Worm (Caenorhabditis elegans) whole organism, young adult: ENCODE measurements around the gene H01G02.3.
A peak's percentile ranks its signal among the peaks of the same experiment; 100 is the strongest.

Experiments used
- B0336.3 ChIP-seq: fragments of 200-800 bp; sonication (Bioruptor generic); IDR thresholded peaks from 2 replicates; pipeline ENCODE4 v1.3.6; 2022; ENCODE audit warnings: missing genetic modification characterization, missing compliant biosample characterization
- C06A6.2 ChIP-seq: fragments of 200-800 bp; sonication (Bioruptor generic); conservative IDR thresholded peaks from 2 replicates; pipeline ENCODE4 v1.3.6; 2022; ENCODE audit warnings: missing genetic modification characterization, missing compliant biosample characterization
- D2030.7 ChIP-seq: fragments of 200-800 bp; sonication (Bioruptor generic); IDR thresholded peaks from 2 replicates; pipeline ENCODE4 v1.3.6; 2022; ENCODE audit warnings: missing genetic modification reagents, missing genetic modification characterization, missing compliant biosample characterization
- F33H1.4 ChIP-seq: fragments of 200-800 bp; sonication (Bioruptor generic); IDR thresholded peaks from 2 replicates; pipeline ENCODE4 v1.3.6; 2022; ENCODE audit warnings: missing genetic modification reagents, missing genetic modification characterization, missing compliant biosample characterization
- F49E8.2 ChIP-seq: sonication (generic microtip); optimal IDR thresholded peaks from 3 replicates; lab custom pipeline; 2017; ENCODE audit warnings: missing genetic modification characterization, mild to moderate bottlenecking, missing compliant biosample characterization, antibody characterized with exemption, moderate library complexity; ENCODE audit not compliant: insufficient read depth
- K11D2.4 ChIP-seq: fragments of 200-800 bp; sonication (Bioruptor generic); IDR thresholded peaks from 2 replicates; pipeline ENCODE4 v1.3.6; 2022; ENCODE audit warnings: missing genetic modification reagents, missing genetic modification characterization, missing compliant biosample characterization
- K12H6.12 ChIP-seq: fragments of 200-800 bp; sonication (Bioruptor generic); optimal IDR thresholded peaks from 2 replicates; lab custom pipeline; 2018; ENCODE audit warnings: mild to moderate bottlenecking, missing genetic modification characterization, missing compliant biosample characterization
- Y53F4B.3 ChIP-seq: fragments of 200-800 bp; sonication (Bioruptor generic); IDR thresholded peaks from 2 replicates; pipeline ENCODE4 v1.3.6; 2022; ENCODE audit warnings: missing genetic modification reagents, missing genetic modification characterization, missing compliant biosample characterization
- Y56A3A.18 ChIP-seq: fragments of 200-800 bp; sonication (Bioruptor generic); IDR thresholded peaks from 2 replicates; pipeline ENCODE4 v1.3.6; 2022; ENCODE audit warnings: missing genetic modification reagents, missing genetic modification characterization, missing compliant biosample characterization
- aptf-2 ChIP-seq: fragments of 200-800 bp; sonication (Bioruptor generic); conservative IDR thresholded peaks from 2 replicates; pipeline ENCODE4 v1.3.6; 2022; ENCODE audit warnings: missing genetic modification reagents, missing genetic modification characterization, missing compliant biosample characterization
- athp-1 ChIP-seq: sonication (generic microtip); optimal IDR thresholded peaks from 2 replicates; lab custom pipeline; 2017; ENCODE audit warnings: mild to moderate bottlenecking, missing genetic modification characterization, missing compliant biosample characterization
- ccch-3 ChIP-seq: fragments of 200-800 bp; sonication (Bioruptor generic); optimal IDR thresholded peaks from 2 replicates; lab custom pipeline; 2018; ENCODE audit warnings: mild to moderate bottlenecking, missing genetic modification characterization, missing compliant biosample characterization
- cebp-1 ChIP-seq, 2 experiments: fragments of 200-800 bp in 1 of 2; sonication (Bioruptor generic) in 1 of 2; sonication (generic microtip) in 1 of 2; IDR thresholded peaks in 1 of 2; optimal IDR thresholded peaks in 1 of 2; 2 replicates each; pipeline versions ENCODE4 v1.3.6 to Lab custom; 2017 to 2022; ENCODE audit warnings: missing compliant biosample characterization in 2 of 2, missing genetic modification characterization in 2 of 2, mild to moderate bottlenecking in 1 of 2, missing genetic modification reagents in 1 of 2, moderate library complexity in 1 of 2
- dox-1 ChIP-seq: fragments of 200-800 bp; sonication (Bioruptor generic); IDR thresholded peaks from 2 replicates; pipeline ENCODE4 v1.3.6; 2022; ENCODE audit warnings: missing genetic modification reagents, missing genetic modification characterization, missing compliant biosample characterization
- efl-1 ChIP-seq: fragments of 150-350 bp; optimal IDR thresholded peaks from 2 replicates; lab custom pipeline; 2014; ENCODE audit warnings: missing biosample characterization, missing genetic modification reagents, missing genetic modification characterization
- hmg-1.2 ChIP-seq: fragments of 200-800 bp; sonication (Bioruptor generic); IDR thresholded peaks from 2 replicates; pipeline ENCODE4 v1.3.6; 2022; ENCODE audit warnings: missing genetic modification reagents, missing genetic modification characterization, missing compliant biosample characterization
- hmg-20 ChIP-seq: fragments of 200-800 bp; sonication (Bioruptor generic); IDR thresholded peaks from 2 replicates; pipeline ENCODE4 v1.3.6; 2022; ENCODE audit warnings: missing genetic modification reagents, missing genetic modification characterization, missing compliant biosample characterization
- hsf-1 ChIP-seq: fragments of 200-800 bp; sonication (Bioruptor generic); IDR thresholded peaks from 2 replicates; pipeline ENCODE4 v1.3.6; 2022; ENCODE audit warnings: missing genetic modification reagents, missing genetic modification characterization, missing compliant biosample characterization
- let-607 ChIP-seq, 2 experiments: fragments of 200-800 bp in 1 of 2; sonication (Bioruptor generic) in 1 of 2; sonication (generic microtip) in 1 of 2; optimal IDR thresholded peaks; 2 replicates each; lab custom pipeline; 2016 to 2018; ENCODE audit warnings: mild to moderate bottlenecking in 2 of 2, missing compliant biosample characterization in 2 of 2, missing genetic modification characterization in 2 of 2, moderate library complexity in 2 of 2, missing genotype in 1 of 2
- lin-35 ChIP-seq, 3 experiments: fragments of 150-350 bp in 2 of 3; sonication (generic microtip) in 1 of 3; optimal IDR thresholded peaks; 2 replicates each; lab custom pipeline; 2014 to 2018; ENCODE audit warnings: missing biosample characterization in 3 of 3, missing genetic modification characterization in 3 of 3, missing genetic modification reagents in 3 of 3
- lin-40 ChIP-seq: sonication (generic microtip); optimal IDR thresholded peaks from 2 replicates; lab custom pipeline; 2016; ENCODE audit warnings: missing genetic modification characterization, mild to moderate bottlenecking, missing compliant biosample characterization, missing genotype, missing genetic modification reagents
- madf-3 ChIP-seq: fragments of 200-800 bp; sonication (Bioruptor generic); IDR thresholded peaks from 2 replicates; pipeline ENCODE4 v1.3.6; 2022; ENCODE audit warnings: missing genetic modification reagents, missing genetic modification characterization, missing compliant biosample characterization
- madf-6 ChIP-seq: fragments of 200-800 bp; sonication (Bioruptor generic); IDR thresholded peaks from 2 replicates; pipeline ENCODE4 v1.3.6; 2022; ENCODE audit warnings: missing genetic modification reagents, missing genetic modification characterization, missing compliant biosample characterization
- nfya-2 ChIP-seq: fragments of 200-800 bp; sonication (Bioruptor generic); IDR thresholded peaks from 2 replicates; pipeline ENCODE4 v1.3.6; 2022; ENCODE audit warnings: missing genetic modification reagents, missing genetic modification characterization, missing compliant biosample characterization
- nhr-80 ChIP-seq: sonication (generic microtip); optimal IDR thresholded peaks from 2 replicates; lab custom pipeline; 2016; ENCODE audit warnings: missing genetic modification characterization, missing compliant biosample characterization
- rpc-1 ChIP-seq, 2 experiments: fragments of 150-350 bp in 1 of 2; sonication (generic microtip) in 1 of 2; optimal IDR thresholded peaks; 2 replicates each; lab custom pipeline; 2014 to 2018; ENCODE audit warnings: missing biosample characterization in 1 of 2, missing genetic modification characterization in 1 of 2, missing genetic modification reagents in 1 of 2, missing genotype in 1 of 2
- sea-2 ChIP-seq: fragments of 200-800 bp; sonication (Bioruptor generic); IDR thresholded peaks from 2 replicates; pipeline ENCODE4 v1.3.6; 2022; ENCODE audit warnings: missing genetic modification characterization, missing compliant biosample characterization
- snpc-4 ChIP-seq, 5 experiments: fragments of 150-350 bp in 1 of 5; sonication (generic microtip) in 4 of 5; optimal IDR thresholded peaks; 2 replicates each; lab custom pipeline; 2014 to 2018; ENCODE audit warnings: missing genetic modification characterization in 5 of 5, missing biosample characterization in 3 of 5, antibody characterized with exemption in 2 of 5, mild to moderate bottlenecking in 2 of 5, missing compliant biosample characterization in 2 of 5, missing genotype in 2 of 5, moderate library complexity in 2 of 5, missing genetic modification reagents in 1 of 5
- tbp1 ChIP-seq: fragments of 200-800 bp; sonication (Bioruptor generic); optimal IDR thresholded peaks from 2 replicates; lab custom pipeline; 2018; ENCODE audit warnings: mild to moderate bottlenecking, missing genetic modification characterization, missing compliant biosample characterization
- ztf-22 ChIP-seq: fragments of 200-800 bp; sonication (Bioruptor generic); optimal IDR thresholded peaks from 2 replicates; lab custom pipeline; 2018; ENCODE audit warnings: mild to moderate bottlenecking, missing genetic modification characterization, moderate library complexity, missing compliant biosample characterization

H01G02.3 gene

DNA sequence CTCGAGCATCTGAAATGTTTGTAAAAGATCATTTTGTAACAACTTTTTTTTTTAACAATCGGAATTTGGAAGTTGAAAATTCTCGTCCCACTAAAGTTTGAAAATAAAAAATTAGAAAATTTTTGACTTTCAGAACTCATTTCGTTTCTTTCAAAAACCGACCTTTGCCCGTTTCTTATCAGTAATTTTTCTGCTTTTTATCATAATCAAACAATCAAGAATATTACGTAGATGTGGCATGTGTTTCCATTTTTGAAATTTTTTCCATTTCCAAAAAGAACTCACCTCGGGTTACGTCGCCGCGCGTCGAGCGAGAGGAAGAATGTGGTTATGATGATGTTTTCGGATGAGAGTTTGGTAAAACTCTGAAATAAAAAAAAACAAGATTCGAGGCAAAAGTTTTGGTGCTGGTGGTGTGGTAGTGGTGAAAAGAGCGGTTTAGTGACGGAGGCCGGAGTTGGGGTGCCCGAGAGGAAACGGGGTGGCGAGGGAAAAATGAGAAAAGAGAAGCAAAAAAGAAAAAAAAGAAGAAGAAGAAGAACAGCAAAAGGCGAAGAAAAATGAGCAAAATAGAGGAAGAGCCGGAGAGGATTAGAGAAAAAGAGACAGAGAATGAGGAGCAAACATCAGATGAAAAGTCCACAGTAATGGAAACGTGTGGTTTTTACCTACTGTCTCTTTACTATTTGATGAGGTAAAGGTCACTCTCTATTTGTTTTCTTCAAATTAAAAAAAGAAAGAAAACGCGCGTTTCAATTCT lies 31.5 kb downstream of the H01G02.3 start, which contains the start of gene T12A7.2:
Gene T12A7.2 (minus strand): TSS at position 412 of the 760 bp plus-strand sequence.
- TF ChIP-seq hmg-1.2 (GFP tag; lab: Robert Waterston, UW) (peak; percentile 30; the same call in 1 of the 2 replicates), snpc-4 (GFP tag; optimal IDR thresholded peaks at IDR 0.05; lab: Kevin White, UChicago) (no peak), snpc-4 (tag; optimal IDR thresholded peaks at IDR 0.05; lab: Kevin White, UChicago) (no peak), lin-35 (GFP tag; optimal IDR thresholded peaks at IDR 0.05; lab: Kevin White, UChicago) (peak in 1 of 3 experiments; percentile 23), nhr-80 (peak; percentile 28), K12H6.12 (tag; lab: Kevin White, UChicago) (peak; percentile 9)

DNA sequence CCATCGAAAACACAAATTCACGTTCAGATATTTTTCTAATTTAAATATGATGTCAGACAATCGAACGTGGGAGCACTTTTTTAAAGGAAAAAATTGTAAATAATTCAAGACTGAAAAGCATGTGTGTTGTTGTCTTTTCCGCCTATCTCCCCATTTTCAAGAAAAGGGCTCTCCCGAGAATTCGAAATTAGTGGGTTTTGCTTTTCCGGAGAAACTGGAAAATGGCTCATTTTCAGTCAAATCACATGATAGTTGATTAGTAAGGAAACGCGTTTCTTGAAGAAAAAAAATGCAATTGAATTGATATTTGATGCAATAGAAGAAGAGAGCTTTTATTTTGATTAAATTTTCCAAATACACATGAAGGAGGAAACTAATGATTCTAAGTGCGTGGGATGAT lies 32.5 kb downstream of the H01G02.3 start:
- TF ChIP-seq nfya-2 (GFP tag; lab: Robert Waterston, UW): no peak
- TF ChIP-seq F49E8.2 (tag; lab: Kevin White, UChicago): no peak
- TF ChIP-seq aptf-2 (GFP tag; lab: Robert Waterston, UW): no peak
- TF ChIP-seq Y53F4B.3 (GFP tag; lab: Robert Waterston, UW): no peak
- no peak for TF ChIP-seq efl-1 (GFP tag; lab: Kevin White, UChicago)
- TF ChIP-seq C06A6.2 (GFP tag; lab: Robert Waterston, UW): no peak
- no peak for TF ChIP-seq ztf-22 (GFP tag; lab: Kevin White, UChicago)
- TF ChIP-seq B0336.3 (GFP tag; lab: Robert Waterston, UW): no peak
- TF ChIP-seq tbp1 (GFP tag; lab: Kevin White, UChicago): no peak
- TF ChIP-seq K11D2.4 (GFP tag; lab: Robert Waterston, UW): no peak
- TF ChIP-seq madf-6: no peak
- no peak for TF ChIP-seq dox-1 (GFP tag; lab: Robert Waterston, UW)
- TF ChIP-seq, all 124 proteins: peak for 0

DNA sequence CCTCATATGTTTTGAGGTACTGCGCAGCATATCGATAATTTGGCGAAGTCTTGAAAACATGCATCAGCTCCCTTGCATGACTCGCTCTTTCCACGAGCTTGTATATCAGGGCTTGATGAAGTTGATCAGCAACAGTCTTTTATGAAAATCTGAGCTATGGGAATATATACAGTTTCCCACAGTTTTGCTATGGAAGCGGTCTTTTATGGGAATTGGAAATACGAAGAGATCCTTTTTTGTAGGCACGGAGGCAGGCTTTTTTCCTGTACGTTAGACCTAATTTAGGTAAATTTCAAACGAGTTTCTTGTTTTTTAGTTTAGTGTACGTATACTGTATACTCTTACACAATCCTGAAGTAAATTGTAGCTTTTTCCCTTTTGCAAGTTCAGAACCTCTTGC lies 36.5 kb downstream of the H01G02.3 start, which contains the start of gene T12A7.9:
Gene T12A7.9 (minus strand): TSS at position 101 of the 400 bp plus-strand sequence.
- TF ChIP-seq cebp-1 (GFP tag; IDR thresholded peaks at IDR 0.05; lab: Robert Waterston, UW): no peak
- TF ChIP-seq cebp-1 (tag; optimal IDR thresholded peaks at IDR 0.05; lab: Kevin White, UChicago): peak; percentile 33
- TF ChIP-seq athp-1 (tag; lab: Kevin White, UChicago): no peak
- no peak for TF ChIP-seq ztf-22 (GFP tag; lab: Kevin White, UChicago)
- TF ChIP-seq madf-3 (GFP tag; lab: Robert Waterston, UW): no peak
- no peak for TF ChIP-seq sea-2 (GFP tag; lab: Robert Waterston, UW)
- no peak for TF ChIP-seq ccch-3 (GFP tag; lab: Kevin White, UChicago)
- TF ChIP-seq Y56A3A.18 (GFP tag; lab: Robert Waterston, UW): 0 out of 2 replicates have a peak, but pooled peaks have one; percentile 22

DNA sequence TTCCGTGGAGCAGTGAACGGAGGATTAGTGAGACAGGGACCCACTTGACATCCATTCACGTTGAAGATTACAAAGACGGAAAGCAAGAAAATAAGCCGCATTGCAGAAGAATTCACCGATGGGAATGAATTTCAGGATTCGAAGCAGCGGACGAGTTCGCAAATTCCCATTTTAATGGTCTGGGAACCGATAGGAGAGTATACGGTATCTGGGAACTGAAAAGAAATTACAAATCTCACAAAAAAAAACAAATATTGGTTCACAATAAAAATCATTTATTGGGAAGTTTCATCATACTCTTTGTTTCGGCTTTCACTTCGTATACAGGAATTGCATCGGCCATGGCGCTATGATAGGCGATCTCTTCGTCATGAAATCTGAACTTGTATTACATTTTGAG lies 37.4 kb downstream of the H01G02.3 start, which contains the start of gene T12A7.10:
Gene T12A7.10 (minus strand): TSS at position 101 of the 400 bp plus-strand sequence.
- no peak for TF ChIP-seq lin-40 (tag; lab: Kevin White, UChicago)
- TF ChIP-seq C06A6.2 (GFP tag; lab: Robert Waterston, UW): no peak
- TF ChIP-seq hmg-20: no peak
- no peak for TF ChIP-seq hsf-1 (GFP tag; lab: Robert Waterston, UW)
- no peak for TF ChIP-seq F33H1.4 (GFP tag; lab: Robert Waterston, UW)

DNA sequence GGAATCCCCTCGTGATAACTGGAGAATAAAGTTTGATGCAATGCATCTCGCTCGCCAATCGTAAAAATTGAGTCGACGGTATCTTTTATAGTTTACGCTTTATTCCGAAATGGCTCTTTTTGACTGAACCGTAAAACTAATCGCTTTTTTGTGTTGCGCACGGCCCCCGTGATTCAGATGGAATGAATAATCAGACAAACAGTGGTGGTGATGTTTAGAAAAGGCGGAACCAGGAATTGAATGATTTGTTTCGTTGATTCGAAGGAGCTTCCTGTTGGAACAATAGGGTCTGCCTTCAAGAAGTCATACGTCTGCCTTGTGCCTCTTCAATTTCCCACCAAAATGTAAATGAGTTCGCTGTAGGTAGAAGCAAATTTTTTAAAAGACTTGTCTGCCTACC lies 38.1 kb downstream of the H01G02.3 start, which contains the start of gene scl-18:
Gene scl-18 (minus strand): TSS at position 101 of the 400 bp plus-strand sequence.
- TF ChIP-seq let-607 (tag; optimal IDR thresholded peaks at IDR 0.05; lab: Kevin White, UChicago) (no peak), ztf-22 (GFP tag; lab: Kevin White, UChicago) (no peak), rpc-1 (optimal IDR thresholded peaks at IDR 0.05; lab: Kevin White, UChicago) (no peak), rpc-1 (tag; optimal IDR thresholded peaks at IDR 0.05; lab: Kevin White, UChicago) (no peak), D2030.7 (GFP tag; lab: Robert Waterston, UW) (no peak)
